Fruit fly (Drosophila melanogaster) whole organism, prepupa: ENCODE results near the gene Rab26.

Experiments
- Blimp-1 ChIP-seq: fragments of 200-800 bp; sonication (Bioruptor generic); optimal IDR thresholded peaks from 3 replicates; lab custom pipeline; 2017; ENCODE audit warnings: missing biosample characterization, missing genetic modification characterization, mild to moderate bottlenecking, moderate library complexity, missing genetic modification reagents
- CG10631 ChIP-seq: fragments of 200-800 bp; sonication (Bioruptor generic); optimal IDR thresholded peaks from 2 replicates; lab custom pipeline; 2016; ENCODE audit warnings: missing biosample characterization, missing genetic modification characterization
- CG11762 ChIP-seq: fragments of 200-800 bp; sonication (Bioruptor generic); optimal IDR thresholded peaks from 3 replicates; lab custom pipeline; 2016; ENCODE audit warnings: missing biosample characterization, missing genetic modification characterization; ENCODE audit not compliant: insufficient read depth
- CG11902 ChIP-seq: fragments of 200-800 bp; sonication (Bioruptor generic); optimal IDR thresholded peaks from 3 replicates; lab custom pipeline; 2016; ENCODE audit warnings: missing biosample characterization, missing genetic modification characterization
- CG1621 ChIP-seq: fragments of 200-800 bp; sonication (Bioruptor generic); optimal IDR thresholded peaks from 3 replicates; lab custom pipeline; 2018; ENCODE audit warnings: missing biosample characterization, mild to moderate bottlenecking, missing genetic modification characterization
- CG16779 ChIP-seq: fragments of 200-800 bp; sonication (Bioruptor generic); optimal IDR thresholded peaks from 3 replicates; lab custom pipeline; 2017; ENCODE audit warnings: missing biosample characterization, mild to moderate bottlenecking, missing genetic modification characterization
- CG3032 ChIP-seq: fragments of 200-800 bp; optimal IDR thresholded peaks from 2 replicates; lab custom pipeline; 2019; ENCODE audit warnings: missing biosample characterization, mild to moderate bottlenecking, missing genetic modification characterization, moderate library complexity
- CG31627 ChIP-seq: fragments of 200-800 bp; sonication (Bioruptor generic); optimal IDR thresholded peaks from 3 replicates; lab custom pipeline; 2016; ENCODE audit warnings: missing biosample characterization, missing genetic modification characterization
- CG34406 ChIP-seq: fragments of 200-800 bp; sonication (Bioruptor generic); optimal IDR thresholded peaks from 3 replicates; lab custom pipeline; 2016; ENCODE audit warnings: missing biosample characterization, missing genetic modification characterization
- CG6792 ChIP-seq: fragments of 200-800 bp; sonication (Bioruptor generic); optimal IDR thresholded peaks from 3 replicates; lab custom pipeline; 2016; ENCODE audit warnings: missing biosample characterization, missing genetic modification characterization
- CG6808 ChIP-seq: fragments of 200-800 bp; sonication (Bioruptor generic); optimal IDR thresholded peaks from 3 replicates; lab custom pipeline; 2017; ENCODE audit warnings: missing biosample characterization, missing genetic modification characterization, mild to moderate bottlenecking, moderate library complexity, missing genetic modification reagents
- CG8119 ChIP-seq: fragments of 200-800 bp; sonication (Bioruptor generic); IDR thresholded peaks from 3 replicates; pipeline ENCODE4 v1.3.6; 2022; ENCODE audit warnings: missing biosample characterization, missing genetic modification characterization
- CG8319 ChIP-seq: fragments of 200-800 bp; sonication (Bioruptor generic); optimal IDR thresholded peaks from 3 replicates; lab custom pipeline; 2016; ENCODE audit warnings: missing biosample characterization, missing genetic modification characterization
- CG9139 ChIP-seq: fragments of 200-800 bp; sonication (Bioruptor generic); optimal IDR thresholded peaks from 3 replicates; lab custom pipeline; 2017; ENCODE audit warnings: missing biosample characterization, mild to moderate bottlenecking, missing genetic modification characterization
- Eip78C ChIP-seq: fragments of 200-800 bp; sonication (Bioruptor generic); peaks from one replicate; lab custom pipeline; 2016; ENCODE audit warnings: missing biosample characterization, missing genetic modification characterization
- Eip93F ChIP-seq: fragments of 200-800 bp; sonication (Bioruptor generic); optimal IDR thresholded peaks from 2 replicates; lab custom pipeline; 2016; ENCODE audit warnings: missing biosample characterization, mild to moderate bottlenecking, missing genetic modification characterization
- Ets21C ChIP-seq: fragments of 200-800 bp; sonication (Bioruptor generic); optimal IDR thresholded peaks from 3 replicates; lab custom pipeline; 2016; ENCODE audit warnings: missing biosample characterization, missing genetic modification characterization
- Ets96B ChIP-seq: fragments of 200-800 bp; optimal IDR thresholded peaks from 2 replicates; lab custom pipeline; 2019; ENCODE audit warnings: missing biosample characterization, mild to moderate bottlenecking, missing genetic modification characterization, moderate library complexity
- Hr38 ChIP-seq: sonication (Bioruptor generic); optimal IDR thresholded peaks from 2 replicates; lab custom pipeline; 2016; ENCODE audit warnings: missing biosample characterization, missing genetic modification characterization
- Lpt ChIP-seq: fragments of 200-800 bp; sonication (Bioruptor generic); optimal IDR thresholded peaks from 3 replicates; lab custom pipeline; 2016; ENCODE audit warnings: missing biosample characterization, missing genetic modification characterization
- Met ChIP-seq: fragments of 200-800 bp; sonication (Bioruptor generic); optimal IDR thresholded peaks from 3 replicates; lab custom pipeline; 2016; ENCODE audit warnings: missing biosample characterization, missing genetic modification characterization
- Smox ChIP-seq: fragments of 200-800 bp; sonication (Bioruptor generic); optimal IDR thresholded peaks from 3 replicates; lab custom pipeline; 2016; ENCODE audit warnings: missing biosample characterization, missing genetic modification characterization
- Sox102F ChIP-seq: fragments of 200-800 bp; sonication (Bioruptor generic); optimal IDR thresholded peaks from 2 replicates; lab custom pipeline; 2016; ENCODE audit warnings: missing biosample characterization, mild to moderate bottlenecking, missing genetic modification characterization
- Sox14 ChIP-seq: fragments of 200-800 bp; sonication (Bioruptor generic); optimal IDR thresholded peaks from 3 replicates; lab custom pipeline; 2016; ENCODE audit warnings: missing biosample characterization, missing genetic modification characterization
- achi ChIP-seq: fragments of 200-800 bp; sonication (Bioruptor generic); optimal IDR thresholded peaks from 3 replicates; lab custom pipeline; 2016; ENCODE audit warnings: missing biosample characterization, missing genetic modification characterization
- cyc ChIP-seq: fragments of 200-800 bp; sonication (Bioruptor generic); optimal IDR thresholded peaks from 3 replicates; lab custom pipeline; 2016; ENCODE audit warnings: missing biosample characterization, missing genetic modification characterization
- dac ChIP-seq: fragments of 200-800 bp; sonication (Bioruptor generic); optimal IDR thresholded peaks from 2 replicates; lab custom pipeline; 2017; ENCODE audit warnings: missing biosample characterization, mild to moderate bottlenecking, missing genetic modification characterization
- dsx ChIP-seq: fragments of 200-800 bp; optimal IDR thresholded peaks from 3 replicates; lab custom pipeline; 2019; ENCODE audit warnings: missing biosample characterization, mild to moderate bottlenecking, missing genetic modification characterization, moderate library complexity; ENCODE audit not compliant: poor library complexity, severe bottlenecking
- esn ChIP-seq: fragments of 200-800 bp; sonication (Bioruptor generic); optimal IDR thresholded peaks from 2 replicates; lab custom pipeline; 2016; ENCODE audit warnings: missing biosample characterization, mild to moderate bottlenecking, missing genetic modification characterization, moderate library complexity
- fd59A ChIP-seq: fragments of 200-800 bp; sonication (Bioruptor generic); optimal IDR thresholded peaks from 2 replicates; lab custom pipeline; 2017; ENCODE audit warnings: missing biosample characterization, mild to moderate bottlenecking, missing genetic modification characterization, missing genetic modification reagents
- fd85E ChIP-seq: fragments of 200-800 bp; sonication (Bioruptor generic); optimal IDR thresholded peaks from 3 replicates; lab custom pipeline; 2016; ENCODE audit warnings: missing biosample characterization, missing genetic modification characterization
- fkh ChIP-seq: fragments of 200-800 bp; sonication (Bioruptor generic); optimal IDR thresholded peaks from 3 replicates; lab custom pipeline; 2017; ENCODE audit warnings: missing biosample characterization, mild to moderate bottlenecking, missing genetic modification characterization, moderate library complexity
- lz ChIP-seq: fragments of 200-800 bp; sonication (Bioruptor generic); optimal IDR thresholded peaks from 3 replicates; lab custom pipeline; 2016; ENCODE audit warnings: missing biosample characterization, missing genetic modification characterization
- net ChIP-seq: fragments of 200-800 bp; sonication (Bioruptor generic); optimal IDR thresholded peaks from 3 replicates; lab custom pipeline; 2016; ENCODE audit warnings: missing biosample characterization, missing genetic modification characterization
- pdm3 ChIP-seq: fragments of 200-800 bp; sonication (Bioruptor generic); optimal IDR thresholded peaks from 3 replicates; lab custom pipeline; 2016; ENCODE audit warnings: missing biosample characterization, missing genetic modification characterization
- salr ChIP-seq, 2 experiments: fragments of 200-800 bp; sonication (Bioruptor generic); optimal IDR thresholded peaks; 3 replicates each; lab custom pipeline; 2016 to 2018; ENCODE audit warnings: missing biosample characterization in 2 of 2, missing genetic modification characterization in 2 of 2, mild to moderate bottlenecking in 1 of 2
- spab ChIP-seq: fragments of 200-800 bp; sonication (Bioruptor generic); optimal IDR thresholded peaks from 2 replicates; lab custom pipeline; 2017; ENCODE audit warnings: missing biosample characterization, mild to moderate bottlenecking, missing genetic modification characterization, missing genetic modification reagents
- ss ChIP-seq, 2 experiments: fragments of 200-800 bp; sonication (Bioruptor generic); optimal IDR thresholded peaks; 2 replicates in 1 of 2; 3 replicates in 1 of 2; lab custom pipeline; 2017 to 2018; ENCODE audit warnings: mild to moderate bottlenecking in 2 of 2, missing biosample characterization in 2 of 2, missing genetic modification characterization in 2 of 2, moderate library complexity in 1 of 2
- svp ChIP-seq: fragments of 200-800 bp; sonication (Bioruptor generic); peaks from one replicate; lab custom pipeline; 2016; ENCODE audit warnings: missing biosample characterization, missing genetic modification characterization
- topi ChIP-seq: fragments of 200-800 bp; sonication (Bioruptor generic); optimal IDR thresholded peaks from 3 replicates; lab custom pipeline; 2016; ENCODE audit warnings: missing biosample characterization, missing genetic modification characterization

Gene Rab26

dm6 chr3L:21318474-21318873, at the start of gene Rab26:
Gene Rab26, plus strand, starts transcription at chr3L:21318774.
- no peak for TF ChIP-seq CG34406
- no peak for TF ChIP-seq Hr38
- TF ChIP-seq lz (GFP tag; lab: Kevin White, UChicago), result no peak
- no peak for TF ChIP-seq CG11762 (GFP tag; lab: Kevin White, UChicago)
- no peak for TF ChIP-seq fkh (GFP tag; lab: Kevin White, UChicago)
- TF ChIP-seq svp (GFP tag; lab: Kevin White, UChicago), result no peak
- no peak for TF ChIP-seq pdm3 (GFP tag; lab: Kevin White, UChicago)
- no peak for TF ChIP-seq achi
- TF ChIP-seq CG9139, result no peak

- TF ChIP-seq lz (GFP tag; lab: Kevin White, UChicago), result no peak
- TF ChIP-seq CG16779 (tag; lab: Kevin White, UChicago), result no peak
- no peak for TF ChIP-seq CG1621 (tag; lab: Kevin White, UChicago)
- TF ChIP-seq salr (GFP tag; optimal IDR thresholded peaks at IDR 0.05; lab: Kevin White, UChicago), result no peak
- TF ChIP-seq CG8119 (GFP tag; lab: Robert Waterston, UW), result no peak
- TF ChIP-seq CG8319 (GFP tag; lab: Kevin White, UChicago), result no peak
- no peak for TF ChIP-seq fd59A (GFP tag; lab: Kevin White, UChicago)
- TF ChIP-seq achi, result no peak
- TF ChIP-seq Eip93F, result no peak
- TF ChIP-seq dsx (GFP tag; lab: Kevin White, UChicago), result no peak
- TF ChIP-seq pdm3 (GFP tag; lab: Kevin White, UChicago), result no peak
- no peak for TF ChIP-seq spab (GFP tag; lab: Kevin White, UChicago)
- TF ChIP-seq CG34406, result no peak
- TF ChIP-seq topi, result no peak
- TF ChIP-seq CG10631 (GFP tag; lab: Kevin White, UChicago), result no peak
- no peak for TF ChIP-seq Hr38
- no peak for TF ChIP-seq Lpt (GFP tag; lab: Kevin White, UChicago)
- no peak for TF ChIP-seq CG6808 (GFP tag; lab: Kevin White, UChicago)
- TF ChIP-seq fd85E (GFP tag; lab: Kevin White, UChicago), result no peak
Measured at dm6 chr3L:21270480-21270879, 48.1 kb upstream of the Rab26 start, which contains the start of gene CG9389. Gene CG9389, minus strand, starts transcription at chr3L:21270580.

- TF ChIP-seq Ets96B (tag; lab: Kevin White, UChicago) (no peak), svp (GFP tag; lab: Kevin White, UChicago) (peak; percentile 95), Blimp-1 (GFP tag; lab: Kevin White, UChicago) (no peak), esn (GFP tag; lab: Kevin White, UChicago) (no peak), CG10631 (GFP tag; lab: Kevin White, UChicago) (no peak)
Measured at dm6 chr3L:21273504-21273903, 45.1 kb upstream of the Rab26 start.

- TF ChIP-seq CG11762 (GFP tag; lab: Kevin White, UChicago), result no peak
- TF ChIP-seq Eip78C (GFP tag; lab: Kevin White, UChicago), result no peak
- peak; percentile 69 for TF ChIP-seq svp (GFP tag; lab: Kevin White, UChicago)
- no peak for TF ChIP-seq CG8319 (GFP tag; lab: Kevin White, UChicago)
Measured at dm6 chr3L:21275921-21276295, 42.7 kb upstream of the Rab26 start.

dm6 chr3L:21276296-21277257, 42.0 kb upstream of the Rab26 start:
- TF ChIP-seq Ets21C (peak; percentile 48), dac (no peak), net (GFP tag; lab: Kevin White, UChicago) (no peak), Smox (GFP tag; lab: Kevin White, UChicago) (peak; percentile 49), cyc (GFP tag; lab: Kevin White, UChicago) (peak; percentile 54), CG6792 (GFP tag; lab: Kevin White, UChicago) (peak; percentile 5), Sox102F (GFP tag; lab: Kevin White, UChicago) (peak; percentile 41), Met (GFP tag; lab: Kevin White, UChicago) (peak; percentile 63), CG11762 (GFP tag; lab: Kevin White, UChicago) (no peak), ss (GFP tag; optimal IDR thresholded peaks at IDR 0.05; lab: Kevin White, UChicago) (peak in 1 of 2 experiments; percentile 50), Sox14 (GFP tag; lab: Kevin White, UChicago) (peak; percentile 28), CG3032 (tag; lab: Kevin White, UChicago) (peak; percentile 10), CG9139 (no peak), Eip78C (GFP tag; lab: Kevin White, UChicago) (peak; percentile 95), lz (GFP tag; lab: Kevin White, UChicago) (peak; percentile 51), pdm3 (GFP tag; lab: Kevin White, UChicago) (peak; percentile 45), salr (GFP tag; optimal IDR thresholded peaks at IDR 0.05; lab: Kevin White, UChicago) (no peak), CG11902 (GFP tag; lab: Kevin White, UChicago) (peak; percentile 1), CG31627 (GFP tag; lab: Kevin White, UChicago) (peak; percentile 42)
